Fruit fly (Drosophila melanogaster) whole organism, embryonic: ENCODE results near the gene CG33181.

Experiments
- Blimp-1 ChIP-seq: fragments of 200-800 bp; sonication (Bioruptor generic); optimal IDR thresholded peaks from 3 replicates; lab custom pipeline; 2018; ENCODE audit warnings: missing biosample characterization, missing genetic modification characterization, mild to moderate bottlenecking, moderate library complexity, missing genetic modification reagents
- CG1024 ChIP-seq: fragments of 200-800 bp; sonication (Bioruptor generic); IDR thresholded peaks from 2 replicates; pipeline ENCODE4 v1.3.6; 2022; ENCODE audit warnings: missing biosample characterization, missing genetic modification characterization
- CG10543 ChIP-seq: fragments of 200-800 bp; sonication (Bioruptor generic); optimal IDR thresholded peaks from 3 replicates; lab custom pipeline; 2017; ENCODE audit warnings: missing biosample characterization, mild to moderate bottlenecking, missing genetic modification characterization, moderate library complexity
- CG11504 ChIP-seq: fragments of 200-800 bp; sonication (Bioruptor generic); optimal IDR thresholded peaks from 3 replicates; lab custom pipeline; 2019; ENCODE audit warnings: missing biosample characterization, mild to moderate bottlenecking, missing genetic modification characterization, moderate library complexity
- CG12299 ChIP-seq: fragments of 200-800 bp; sonication (Bioruptor generic); optimal IDR thresholded peaks from 2 replicates; lab custom pipeline; 2018; ENCODE audit warnings: missing biosample characterization, mild to moderate bottlenecking, missing genetic modification characterization
- CG13775 ChIP-seq: fragments of 200-800 bp; sonication (Bioruptor generic); optimal IDR thresholded peaks from 3 replicates; lab custom pipeline; 2017; ENCODE audit warnings: missing biosample characterization, mild to moderate bottlenecking, missing genetic modification characterization
- CG14014 ChIP-seq: fragments of 200-800 bp; sonication (Bioruptor generic); IDR thresholded peaks from 2 replicates; pipeline ENCODE4 v1.3.6; 2022; ENCODE audit warnings: missing biosample characterization, missing genetic modification characterization
- CG14860 ChIP-seq: fragments of 200-800 bp; sonication (Bioruptor generic); IDR thresholded peaks from 3 replicates; pipeline ENCODE4 v1.3.6; 2022; ENCODE audit warnings: missing biosample characterization, missing genetic modification characterization; ENCODE audit not compliant: partially characterized antibody
- CG15269 ChIP-seq: fragments of 200-800 bp; sonication (Bioruptor generic); optimal IDR thresholded peaks from 2 replicates; lab custom pipeline; 2018; ENCODE audit warnings: missing biosample characterization, mild to moderate bottlenecking, missing genetic modification characterization, moderate library complexity
- CG1529 ChIP-seq: fragments of 200-800 bp; sonication (Bioruptor generic); optimal IDR thresholded peaks from 3 replicates; lab custom pipeline; 2018; ENCODE audit warnings: missing biosample characterization, missing genetic modification characterization
- CG15479 ChIP-seq: fragments of 200-800 bp; sonication (Bioruptor generic); optimal IDR thresholded peaks from 3 replicates; lab custom pipeline; 2019; ENCODE audit warnings: missing biosample characterization, mild to moderate bottlenecking, missing genetic modification characterization, moderate library complexity
- CG15696 ChIP-seq: fragments of 200-800 bp; sonication (Bioruptor generic); optimal IDR thresholded peaks from 2 replicates; lab custom pipeline; 2019; ENCODE audit warnings: missing biosample characterization, mild to moderate bottlenecking, missing genetic modification characterization, moderate library complexity
- CG16815 ChIP-seq: fragments of 200-800 bp; sonication (Bioruptor generic); optimal IDR thresholded peaks from 3 replicates; lab custom pipeline; 2017; ENCODE audit warnings: missing biosample characterization, mild to moderate bottlenecking, missing genetic modification characterization
- CG17359 ChIP-seq: fragments of 200-800 bp; sonication (Bioruptor generic); optimal IDR thresholded peaks from 3 replicates; lab custom pipeline; 2018; ENCODE audit warnings: missing biosample characterization, mild to moderate bottlenecking, missing genetic modification characterization, moderate library complexity
- CG17361 ChIP-seq: fragments of 200-800 bp; sonication (Bioruptor generic); IDR thresholded peaks from 3 replicates; pipeline ENCODE4 v1.3.6; 2022; ENCODE audit warnings: missing biosample characterization, missing genetic modification characterization
- CG17385 ChIP-seq: fragments of 200-800 bp; sonication (Bioruptor generic); optimal IDR thresholded peaks from 3 replicates; lab custom pipeline; 2018; ENCODE audit warnings: missing biosample characterization, mild to moderate bottlenecking, missing genetic modification characterization
- CG17829 ChIP-seq: fragments of 200-800 bp; optimal IDR thresholded peaks from 2 replicates; lab custom pipeline; 2019; ENCODE audit warnings: missing biosample characterization, mild to moderate bottlenecking, missing genetic modification characterization, moderate library complexity
- CG18619 ChIP-seq: fragments of 200-800 bp; sonication (Bioruptor generic); optimal IDR thresholded peaks from 3 replicates; lab custom pipeline; 2017; ENCODE audit warnings: missing biosample characterization, mild to moderate bottlenecking, missing genetic modification characterization
- CG31441 ChIP-seq: fragments of 200-800 bp; sonication (Bioruptor generic); IDR thresholded peaks from 2 replicates; pipeline ENCODE4 v1.3.6; 2022; ENCODE audit warnings: missing biosample characterization, missing genetic modification characterization
- CG32772 ChIP-seq: fragments of 200-800 bp; sonication (Bioruptor generic); IDR thresholded peaks from 2 replicates; pipeline ENCODE4 v1.3.6; 2022; ENCODE audit warnings: missing biosample characterization, missing genetic modification characterization
- CG4617 ChIP-seq: fragments of 200-800 bp; sonication (Bioruptor generic); optimal IDR thresholded peaks from 3 replicates; lab custom pipeline; 2016; ENCODE audit warnings: missing biosample characterization, missing genetic modification characterization, borderline replicate concordance
- CG6813 ChIP-seq: fragments of 200-800 bp; sonication (Bioruptor generic); optimal IDR thresholded peaks from 2 replicates; lab custom pipeline; 2017; ENCODE audit warnings: missing biosample characterization, missing genetic modification characterization, mild to moderate bottlenecking, moderate library complexity, missing genetic modification reagents
- CG7839 ChIP-seq: fragments of 200-800 bp; sonication (Bioruptor generic); optimal IDR thresholded peaks from 3 replicates; lab custom pipeline; 2018; ENCODE audit warnings: missing biosample characterization, mild to moderate bottlenecking, missing genetic modification characterization, moderate library complexity
- CoRest ChIP-seq: fragments of 200-800 bp; sonication (Bioruptor generic); optimal IDR thresholded peaks from 3 replicates; lab custom pipeline; 2018; ENCODE audit warnings: missing biosample characterization, mild to moderate bottlenecking, missing genetic modification characterization, moderate library complexity
- Dll ChIP-seq: fragments of 200-800 bp; sonication (Bioruptor generic); IDR thresholded peaks from 4 replicates; pipeline ENCODE4 v1.3.6; 2022; ENCODE audit warnings: missing biosample characterization, missing genetic modification characterization; ENCODE audit not compliant: partially characterized antibody
- Fer2 ChIP-seq: fragments of 200-800 bp; sonication (Bioruptor generic); optimal IDR thresholded peaks from 2 replicates; lab custom pipeline; 2018; ENCODE audit warnings: missing biosample characterization, mild to moderate bottlenecking, missing genetic modification characterization, moderate library complexity
- HLH54F ChIP-seq: fragments of 200-800 bp; sonication (Bioruptor generic); optimal IDR thresholded peaks from 3 replicates; lab custom pipeline; 2016; ENCODE audit warnings: missing biosample characterization, missing genetic modification characterization
- Kr ChIP-seq: fragments of 200-800 bp; sonication (Bioruptor generic); optimal IDR thresholded peaks from 2 replicates; lab custom pipeline; 2017; ENCODE audit warnings: missing biosample characterization, mild to moderate bottlenecking, missing genetic modification characterization
- Pdp1 ChIP-seq, 2 experiments: fragments of 200-800 bp; sonication (Bioruptor generic); optimal IDR thresholded peaks; 3 replicates each; lab custom pipeline; 2016; ENCODE audit warnings: missing biosample characterization in 2 of 2, missing genetic modification characterization in 2 of 2, mild to moderate bottlenecking in 1 of 2, moderate library complexity in 1 of 2
- Rfx ChIP-seq: fragments of 200-800 bp; sonication (Bioruptor generic); IDR thresholded peaks from 2 replicates; pipeline ENCODE4 v1.3.6; 2022; ENCODE audit warnings: missing biosample characterization, missing genetic modification characterization
- Xbp1 ChIP-seq: fragments of 200-800 bp; sonication (Bioruptor generic); optimal IDR thresholded peaks from 3 replicates; lab custom pipeline; 2016; ENCODE audit warnings: missing biosample characterization, mild to moderate bottlenecking, missing genetic modification characterization
- bcd ChIP-seq: fragments of 200-800 bp; sonication (Bioruptor generic); optimal IDR thresholded peaks from 2 replicates; lab custom pipeline; 2017; ENCODE audit warnings: missing biosample characterization, mild to moderate bottlenecking, missing genetic modification characterization
- cas ChIP-seq: fragments of 200-800 bp; sonication (Bioruptor generic); IDR thresholded peaks from 2 replicates; pipeline ENCODE4 v1.3.6; 2022; ENCODE audit warnings: missing biosample characterization, missing genetic modification characterization
- ci ChIP-seq: fragments of 200-800 bp; sonication (Bioruptor generic); IDR thresholded peaks from 3 replicates; pipeline ENCODE4 v1.3.6; 2022; ENCODE audit warnings: missing biosample characterization, missing genetic modification characterization
- fd102C ChIP-seq: fragments of 200-800 bp; sonication (Bioruptor generic); optimal IDR thresholded peaks from 2 replicates; lab custom pipeline; 2018; ENCODE audit warnings: missing biosample characterization, mild to moderate bottlenecking, missing genetic modification characterization, moderate library complexity
- gfzf ChIP-seq: fragments of 200-800 bp; sonication (Bioruptor generic); optimal IDR thresholded peaks from 2 replicates; lab custom pipeline; 2016; ENCODE audit warnings: missing biosample characterization, mild to moderate bottlenecking, missing genetic modification characterization, moderate library complexity
- grau ChIP-seq: fragments of 200-800 bp; optimal IDR thresholded peaks from 3 replicates; lab custom pipeline; 2019; ENCODE audit warnings: missing biosample characterization, mild to moderate bottlenecking, missing genetic modification characterization, moderate library complexity
- kah ChIP-seq: fragments of 200-800 bp; sonication (Bioruptor generic); optimal IDR thresholded peaks from 2 replicates; lab custom pipeline; 2018; ENCODE audit warnings: missing biosample characterization, mild to moderate bottlenecking, missing genetic modification characterization
- lilli ChIP-seq: fragments of 200-800 bp; sonication (Bioruptor generic); optimal IDR thresholded peaks from 3 replicates; lab custom pipeline; 2016; ENCODE audit warnings: missing biosample characterization, missing genetic modification characterization
- onecut ChIP-seq: fragments of 200-800 bp; sonication (Bioruptor generic); IDR thresholded peaks from 2 replicates; pipeline ENCODE4 v1.3.6; 2022; ENCODE audit warnings: missing biosample characterization, missing genetic modification characterization
- pan ChIP-seq, 4 experiments: fragments of >200 bp in 3 of 4; fragments of 200-800 bp in 1 of 4; sonication (Bioruptor generic) in 1 of 4; optimal IDR thresholded peaks in 3 of 4; IDR thresholded peaks in 1 of 4; 2 replicates each; pipeline versions ENCODE4 v1.3.6 to Lab custom; 2017 to 2022; ENCODE audit warnings: missing biosample characterization in 2 of 4, missing genetic modification characterization in 2 of 4, mixed read lengths in 1 of 4
- phol ChIP-seq: fragments of 200-800 bp; sonication (Bioruptor generic); optimal IDR thresholded peaks from 3 replicates; lab custom pipeline; 2018; ENCODE audit warnings: missing biosample characterization, mild to moderate bottlenecking, missing genetic modification characterization, moderate library complexity
- sisA ChIP-seq: fragments of 200-800 bp; sonication (Bioruptor generic); IDR thresholded peaks from 2 replicates; pipeline ENCODE4 v1.3.6; 2022; ENCODE audit warnings: missing biosample characterization, missing genetic modification characterization
- stc ChIP-seq: fragments of 200-800 bp; sonication (Bioruptor generic); IDR thresholded peaks from 2 replicates; pipeline ENCODE4 v1.3.6; 2022; ENCODE audit warnings: missing biosample characterization, missing genetic modification characterization
- tin ChIP-seq: fragments of 200-800 bp; sonication (Bioruptor generic); optimal IDR thresholded peaks from 3 replicates; lab custom pipeline; 2016; ENCODE audit warnings: missing biosample characterization, missing genetic modification characterization
- tll ChIP-seq, 2 experiments: fragments of 200-800 bp in 1 of 2; fragments of >200 bp in 1 of 2; sonication (Bioruptor generic) in 1 of 2; optimal IDR thresholded peaks; 2 replicates each; lab custom pipeline; 2017 to 2019; ENCODE audit warnings: missing biosample characterization in 2 of 2, missing genetic modification characterization in 2 of 2, mild to moderate bottlenecking in 1 of 2, moderate library complexity in 1 of 2
- wek ChIP-seq: fragments of 200-800 bp; sonication (Bioruptor generic); optimal IDR thresholded peaks from 3 replicates; lab custom pipeline; 2018; ENCODE audit warnings: missing biosample characterization, mild to moderate bottlenecking, missing genetic modification characterization, moderate library complexity
- yki ChIP-seq: fragments of >200 bp; optimal IDR thresholded peaks from 3 replicates; lab custom pipeline; 2018
- zen2 ChIP-seq: fragments of 200-800 bp; sonication (Bioruptor generic); IDR thresholded peaks from 3 replicates; pipeline ENCODE4 v1.3.6; 2022; ENCODE audit warnings: missing biosample characterization, missing genetic modification characterization; ENCODE audit not compliant: partially characterized antibody

The CG33181 gene

dm6 chrX:8534734-8535133, 45.6 kb downstream of the CG33181 start (continued):
- no peak for TF ChIP-seq CG1024 (GFP tag; lab: Robert Waterston, UW)
- no peak for TF ChIP-seq CG14860 (GFP tag; lab: Robert Waterston, UW)
- TF ChIP-seq onecut (GFP tag; lab: Robert Waterston, UW): no peak
- no peak for TF ChIP-seq wek (GFP tag; lab: Kevin White, UChicago)
- no peak for TF ChIP-seq tin (GFP tag; lab: Kevin White, UChicago)
- TF ChIP-seq CG7839 (tag; lab: Kevin White, UChicago): peak; percentile 32
- TF ChIP-seq yki (lab: Kevin White, UChicago): no peak
- TF ChIP-seq CG15479: no peak
- no peak for TF ChIP-seq stc (GFP tag; lab: Robert Waterston, UW)
- no peak for TF ChIP-seq Fer2 (tag; lab: Kevin White, UChicago)
- TF ChIP-seq CG15696 (tag; lab: Kevin White, UChicago): no peak
- TF ChIP-seq sisA (GFP tag; lab: Robert Waterston, UW): peak; percentile 13; the same call in 1 of the 2 replicates
- no peak for TF ChIP-seq lilli (GFP tag; lab: Kevin White, UChicago)
- TF ChIP-seq kah (GFP tag; lab: Kevin White, UChicago): no peak
- TF ChIP-seq Pdp1 (GFP tag; optimal IDR thresholded peaks at IDR 0.05; lab: Kevin White, UChicago): peak in 1 of 2 experiments; percentile 21
- TF ChIP-seq CG32772 (GFP tag; lab: Robert Waterston, UW): 0 out of 2 replicates have a peak, but pooled peaks have one; percentile 20
- peak; percentile 31 for TF ChIP-seq Blimp-1 (GFP tag; lab: Kevin White, UChicago)
- TF ChIP-seq CG14014 (GFP tag; lab: Robert Waterston, UW): no peak
- TF ChIP-seq CG17359 (tag; lab: Kevin White, UChicago): peak; percentile 30
- no peak for TF ChIP-seq CoRest
- TF ChIP-seq CG15269 (tag; lab: Kevin White, UChicago): peak; percentile 35
- no peak for TF ChIP-seq CG13775 (GFP tag; lab: Kevin White, UChicago)
- TF ChIP-seq Xbp1 (GFP tag; lab: Kevin White, UChicago): peak; percentile 9
- TF ChIP-seq CG11504 (tag; lab: Kevin White, UChicago): peak; percentile 48
- TF ChIP-seq Dll: no peak
- TF ChIP-seq CG17361 (GFP tag; lab: Robert Waterston, UW): peak; percentile 45; the same call in 2 of the 3 replicates
- TF ChIP-seq CG31441: peak; percentile 47; the same call in 1 of the 2 replicates
- no peak for TF ChIP-seq CG10543 (GFP tag; lab: Kevin White, UChicago)
- no peak for TF ChIP-seq pan (optimal IDR thresholded peaks at IDR 0.05; lab: Kevin White, UChicago)
- TF ChIP-seq pan (GFP tag; optimal IDR thresholded peaks at IDR 0.05 in 1 of 2, IDR thresholded peaks at IDR 0.05 in 1 of 2): peak in 1 of 2 experiments; percentile 43
- no peak for TF ChIP-seq Kr (GFP tag; lab: Kevin White, UChicago)
- TF ChIP-seq CG17829 (tag; lab: Kevin White, UChicago): peak; percentile 0
- no peak for TF ChIP-seq tll (GFP tag; optimal IDR thresholded peaks at IDR 0.05; lab: Kevin White, UChicago)
- TF ChIP-seq CG16815 (GFP tag; lab: Kevin White, UChicago): no peak
- no peak for TF ChIP-seq CG4617
- TF ChIP-seq CG18619 (GFP tag; lab: Kevin White, UChicago): no peak
- no peak for TF ChIP-seq zen2 (GFP tag; lab: Robert Waterston, UW)
- 0 out of 3 replicates have a peak, but pooled peaks have one; percentile 17 for TF ChIP-seq ci (GFP tag; lab: Robert Waterston, UW)
- TF ChIP-seq gfzf: no peak
- peak; percentile 20; the same call in 1 of the 2 replicates for TF ChIP-seq Rfx (GFP tag; lab: Robert Waterston, UW)
- TF ChIP-seq phol: peak; percentile 35
- TF ChIP-seq CG1529 (GFP tag; lab: Kevin White, UChicago): peak; percentile 12
- TF ChIP-seq cas: no peak
- TF ChIP-seq fd102C (GFP tag; lab: Kevin White, UChicago): no peak
- no peak for TF ChIP-seq bcd (GFP tag; lab: Kevin White, UChicago)
- peak; percentile 17 for TF ChIP-seq grau (tag; lab: Kevin White, UChicago)
- no peak for TF ChIP-seq CG6813 (GFP tag; lab: Kevin White, UChicago)
- no peak for TF ChIP-seq CG17385
- no peak for TF ChIP-seq HLH54F (GFP tag; lab: Kevin White, UChicago)
- no peak for TF ChIP-seq CG12299 (tag; lab: Kevin White, UChicago)
